Worm (Caenorhabditis elegans) whole organism, young adult: Measurements from ENCODE around the gene rpn-7.

Source experiments
- F37B4.10 ChIP-seq: fragments of 200-800 bp; sonication (Bioruptor generic); IDR thresholded peaks from 2 replicates; pipeline ENCODE4 v1.3.6; 2022; ENCODE audit warnings: missing genetic modification characterization, missing compliant biosample characterization
- Y53F4B.3 ChIP-seq: fragments of 200-800 bp; sonication (Bioruptor generic); IDR thresholded peaks from 2 replicates; pipeline ENCODE4 v1.3.6; 2022; ENCODE audit warnings: missing genetic modification reagents, missing genetic modification characterization, missing compliant biosample characterization
- Y67H2A.10 ChIP-seq: fragments of 200-800 bp; sonication (Bioruptor generic); conservative IDR thresholded peaks from 2 replicates; pipeline ENCODE4 v1.3.6; 2022; ENCODE audit warnings: missing genetic modification reagents, missing genetic modification characterization, missing compliant biosample characterization
- aptf-2 ChIP-seq: fragments of 200-800 bp; sonication (Bioruptor generic); conservative IDR thresholded peaks from 2 replicates; pipeline ENCODE4 v1.3.6; 2022; ENCODE audit warnings: missing genetic modification reagents, missing genetic modification characterization, missing compliant biosample characterization
- aptf-3 ChIP-seq: fragments of 200-800 bp; sonication (Bioruptor generic); IDR thresholded peaks from 2 replicates; pipeline ENCODE4 v1.3.6; 2022; ENCODE audit warnings: missing genetic modification characterization, missing compliant biosample characterization
- dpff-1 ChIP-seq: sonication (generic microtip); optimal IDR thresholded peaks from 2 replicates; lab custom pipeline; 2017; ENCODE audit warnings: mild to moderate bottlenecking, missing genetic modification characterization, missing compliant biosample characterization
- hsf-1 ChIP-seq: fragments of 200-800 bp; sonication (Bioruptor generic); IDR thresholded peaks from 2 replicates; pipeline ENCODE4 v1.3.6; 2022; ENCODE audit warnings: missing genetic modification reagents, missing genetic modification characterization, missing compliant biosample characterization
- mes-4 ChIP-seq: sonication (generic microtip); optimal IDR thresholded peaks from 2 replicates; lab custom pipeline; 2016; ENCODE audit warnings: missing genotype, missing genetic modification characterization, missing compliant biosample characterization

The rpn-7 gene

ce11 chrIV:9367852-9368627 is 51.6 kb downstream of the rpn-7 start (continued):
- TF ChIP-seq Y53F4B.3 (GFP tag; lab: Robert Waterston, UW) (no peak), F37B4.10 (GFP tag; lab: Robert Waterston, UW) (no peak), mes-4 (tag; lab: Kevin White, UChicago) (no peak), Y67H2A.10 (GFP tag; lab: Robert Waterston, UW) (no peak), dpff-1 (tag; lab: Kevin White, UChicago) (no peak), hsf-1 (GFP tag; lab: Robert Waterston, UW) (0 out of 2 replicates have a peak, but pooled peaks have one; percentile 16), aptf-2 (no peak), aptf-3 (GFP tag; lab: Robert Waterston, UW) (no peak)
